Fruit fly (Drosophila melanogaster): ENCODE results near the gene HGTX.

DNA sequence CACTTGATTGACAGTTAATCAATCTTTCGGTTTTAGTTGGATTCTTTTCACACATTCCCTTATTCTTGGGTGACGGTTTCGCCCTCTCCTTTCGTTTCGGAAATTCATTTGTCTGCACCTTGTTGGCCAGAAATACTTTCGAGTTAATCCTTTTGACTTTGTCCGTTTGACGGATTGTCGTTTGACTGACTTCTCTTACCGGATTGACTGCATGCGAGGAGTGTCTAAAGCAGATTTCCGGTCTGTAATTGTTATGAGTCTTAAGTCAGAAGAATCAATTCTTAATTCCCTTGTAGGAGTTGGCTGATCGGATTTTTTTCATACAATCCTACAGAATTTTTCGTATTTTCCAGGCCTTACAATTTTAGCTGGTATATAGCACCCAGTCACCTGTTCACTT lies 16.6 kb downstream of the HGTX start:
- no peak for TF ChIP-seq psq (optimal IDR thresholded peaks at IDR 0.05)
- no peak for TF ChIP-seq CG8478 (optimal IDR thresholded peaks at IDR 0.05)
- no peak for TF ChIP-seq Dll (optimal IDR thresholded peaks at IDR 0.05)
- TF ChIP-seq pan (optimal IDR thresholded peaks at IDR 0.05), result no peak
- TF ChIP-seq usp (GFP tag; optimal IDR thresholded peaks at IDR 0.05), result no peak
- TF ChIP-seq EcR (GFP tag; optimal IDR thresholded peaks at IDR 0.05), result no peak
